Fruit fly (Drosophila melanogaster): ENCODE measurements around the gene CG18269.

CG18269 gene

dm6 chr2L:5541935-5542685 lies 9.5 kb upstream of the CG18269 start, which contains the start of the genes Hel25E and Lam:
Gene Hel25E (minus strand): TSS chr2L:5542314.
Gene Lam (plus strand): TSS chr2L:5542480.
- no peak for TF ChIP-seq noc (tag; optimal IDR thresholded peaks at IDR 0.05)

DNA sequence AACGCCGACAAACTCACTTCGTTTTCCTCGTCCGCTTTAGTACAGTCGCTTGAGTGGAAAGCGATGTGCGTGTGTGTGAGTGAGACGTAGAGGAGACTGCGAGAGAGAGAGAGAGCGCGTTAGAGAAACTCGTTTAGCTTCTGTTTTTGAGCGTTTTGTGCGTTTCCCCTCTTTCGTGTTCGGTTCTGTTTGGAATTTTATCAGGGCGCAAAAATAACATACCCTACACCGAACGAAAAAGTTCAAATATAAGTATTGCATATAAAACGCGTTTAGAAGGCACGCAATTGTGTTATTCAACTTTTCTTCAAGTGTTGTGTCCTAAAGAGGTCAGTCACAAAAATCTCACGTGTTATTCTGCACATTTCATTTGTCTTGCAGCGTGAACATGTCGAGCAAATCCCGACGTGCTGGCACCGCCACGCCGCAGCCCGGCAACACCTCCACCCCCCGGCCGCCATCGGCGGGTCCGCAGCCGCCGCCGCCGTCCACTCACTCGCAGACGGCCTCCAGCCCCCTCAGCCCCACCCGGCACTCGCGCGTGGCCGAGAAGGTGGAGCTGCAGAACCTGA lies 8.6 kb upstream of the CG18269 start:
- peak; percentile 21 for TF ChIP-seq noc (tag; optimal IDR thresholded peaks at IDR 0.05)

DNA sequence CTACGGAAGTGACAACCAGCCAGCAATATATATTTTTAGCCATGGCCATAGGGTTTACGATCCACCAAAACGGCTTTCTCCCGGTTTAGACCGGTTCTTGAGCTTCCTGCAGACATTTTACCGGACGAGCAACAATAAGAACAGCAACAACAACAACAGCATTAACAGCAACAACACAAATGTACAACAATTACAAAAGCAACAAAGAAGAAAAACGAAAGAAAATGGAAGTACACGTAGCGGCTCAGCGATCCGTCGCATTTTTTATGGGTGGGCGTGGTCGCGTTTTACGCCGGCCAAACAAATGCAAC lies 5.5 kb upstream of the CG18269 start:
- TF ChIP-seq noc (tag; optimal IDR thresholded peaks at IDR 0.05): no peak

DNA sequence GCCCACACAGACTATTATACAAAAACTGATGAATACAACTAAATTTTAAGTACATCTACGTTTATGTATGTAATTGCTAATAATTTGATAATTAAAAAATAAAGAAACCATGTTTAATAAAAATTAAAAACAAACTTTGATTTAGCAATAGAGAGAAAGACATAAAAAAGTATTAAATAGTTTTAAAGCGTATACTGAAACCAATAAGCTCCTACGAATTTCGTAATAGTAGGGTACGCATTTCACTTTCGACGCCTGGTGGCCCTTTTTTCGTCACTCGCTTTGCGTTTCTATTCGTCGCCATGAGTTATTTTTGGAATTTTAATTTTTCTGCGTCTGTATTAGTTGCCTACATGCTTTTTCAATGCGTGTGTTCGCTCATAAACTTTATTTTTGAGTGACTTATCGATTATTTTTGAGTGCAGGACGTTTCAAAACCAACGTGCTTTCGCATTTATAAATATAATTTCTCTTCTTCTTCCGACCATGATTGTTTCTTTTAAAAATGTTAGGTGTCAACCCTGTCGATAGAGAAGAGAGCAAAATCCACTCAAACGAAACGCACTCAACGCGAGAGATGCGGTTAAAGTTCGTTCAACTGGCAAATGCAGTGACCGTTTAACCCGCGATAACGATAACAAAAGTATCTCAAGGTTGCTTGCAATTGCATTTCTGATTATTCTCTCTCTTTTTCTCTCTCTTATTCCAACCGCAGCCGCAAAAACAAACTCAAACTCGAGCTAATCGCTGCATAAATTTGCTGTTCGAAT lies 4.9 kb upstream of the CG18269 start, which contains the start of gene Oscillin:
Gene Oscillin, plus strand, starts transcription at position 569 of the 770 bp plus-strand sequence.
- TF ChIP-seq noc (tag; optimal IDR thresholded peaks at IDR 0.05): no peak

DNA sequence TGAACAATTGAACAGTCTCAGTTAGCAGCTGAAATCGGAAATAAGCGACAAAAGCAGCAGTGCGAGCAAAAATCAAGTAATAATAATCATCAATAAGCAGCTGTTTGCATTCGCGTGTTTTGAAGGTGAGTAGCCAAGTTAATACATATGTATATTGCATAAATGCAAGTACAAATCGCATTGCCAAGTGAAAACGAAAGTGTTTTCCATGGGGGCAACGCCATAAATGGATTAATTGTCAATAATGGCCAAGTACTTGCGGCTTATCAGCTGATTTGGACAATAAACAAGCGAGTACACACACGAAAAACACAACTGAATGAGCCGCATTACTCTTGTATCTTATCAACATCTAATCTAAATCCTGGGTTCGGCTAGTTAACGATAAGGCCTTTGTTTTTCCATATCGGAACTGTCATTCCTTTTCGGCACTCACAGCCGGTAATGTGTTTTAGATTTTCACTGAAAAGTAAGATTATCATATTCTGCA lies 4.3 kb upstream of the CG18269 start:
- peak; percentile 23 for TF ChIP-seq noc (tag; optimal IDR thresholded peaks at IDR 0.05)

DNA sequence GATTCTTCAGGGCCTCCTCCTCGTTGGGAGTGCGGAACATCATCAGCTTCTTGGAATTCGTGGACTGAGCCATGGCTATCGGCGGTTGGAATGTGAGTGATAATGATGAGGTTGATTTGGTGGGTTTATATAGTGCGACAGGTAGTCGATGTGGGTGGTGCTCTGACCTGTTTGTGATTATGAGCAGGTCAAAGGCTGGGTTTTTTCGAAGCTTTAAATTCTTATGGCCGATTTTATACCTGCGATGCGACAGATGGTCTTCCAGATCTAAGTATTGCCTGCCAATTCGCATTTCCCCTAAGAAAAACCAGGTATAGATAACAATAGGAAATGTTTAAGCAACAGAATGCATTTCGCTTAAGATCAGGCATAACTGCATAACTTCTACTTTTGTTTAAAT lies 903 bp upstream of the CG18269 start, which contains the start of gene CG14014:
Gene CG14014, minus strand, starts transcription at position 101 of the 400 bp plus-strand sequence.
- no peak for TF ChIP-seq noc (tag; optimal IDR thresholded peaks at IDR 0.05)

dm6 chr2L:5553750-5554149 lies 2.1 kb downstream of the CG18269 start, which contains the start of the genes CG14013 and CG14017:
Gene CG14013 (minus strand): TSS chr2L:5553850.
Gene CG14017 (plus strand): TSS chr2L:5553897.
- no peak for TF ChIP-seq noc (tag; optimal IDR thresholded peaks at IDR 0.05)

DNA sequence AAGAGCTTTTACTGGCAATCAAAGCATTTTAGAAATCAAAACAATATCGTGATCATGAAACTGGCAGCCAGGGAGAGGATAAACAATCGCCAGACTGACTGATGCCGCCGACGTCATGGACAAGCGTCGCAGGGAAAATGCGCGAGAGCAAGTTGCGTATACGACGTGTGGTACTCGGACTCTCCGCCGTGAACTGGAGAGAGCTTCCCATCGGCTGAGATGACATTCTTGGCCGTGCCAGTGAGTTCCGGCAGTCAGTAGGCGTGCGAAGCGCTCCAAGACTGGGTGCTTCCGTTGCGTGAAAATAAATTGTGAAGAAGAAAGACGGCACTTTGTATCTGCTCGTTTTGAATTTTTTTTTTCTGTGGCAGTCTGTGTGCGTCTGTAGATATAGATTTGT lies 3.2 kb downstream of the CG18269 start, which contains the start of gene GluRIIA:
Gene GluRIIA, plus strand, starts transcription at position 255 of the 400 bp plus-strand sequence.
- no peak for TF ChIP-seq noc (tag; optimal IDR thresholded peaks at IDR 0.05)

DNA sequence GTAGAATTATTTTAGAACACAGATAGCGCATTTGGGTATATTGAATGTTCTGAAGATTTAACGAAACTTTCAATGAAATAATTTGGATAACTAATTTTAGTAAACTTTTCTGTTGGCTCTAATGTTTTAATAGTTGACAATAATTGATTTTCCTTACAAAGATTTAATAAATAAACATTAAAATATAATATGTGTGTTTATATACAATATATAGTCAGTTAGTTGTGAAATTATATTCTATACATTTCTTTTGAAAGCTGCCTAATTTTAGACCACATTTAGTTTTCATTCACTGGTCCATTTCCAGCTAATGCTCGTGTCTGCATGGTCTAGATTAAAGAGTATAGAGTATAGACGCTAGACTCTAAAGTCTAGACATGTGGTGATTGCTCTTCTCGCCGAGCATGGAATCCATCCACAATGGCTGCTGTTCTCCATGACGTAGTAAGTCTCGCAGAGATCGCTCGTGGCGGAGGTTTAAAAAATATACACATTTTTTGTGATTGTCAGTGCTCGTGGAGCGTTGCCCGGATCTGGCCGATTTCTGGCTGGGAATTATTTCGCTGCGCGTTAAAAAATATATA lies 7.3 kb downstream of the CG18269 start, which contains the start of gene GluRIIB:
Gene GluRIIB, plus strand, starts transcription at position 534 of the 584 bp plus-strand sequence.
- no peak for TF ChIP-seq noc (tag; optimal IDR thresholded peaks at IDR 0.05)

dm6 chr2L:5567103-5567502 lies 15.5 kb downstream of the CG18269 start:
- no peak for TF ChIP-seq noc (tag; optimal IDR thresholded peaks at IDR 0.05)

DNA sequence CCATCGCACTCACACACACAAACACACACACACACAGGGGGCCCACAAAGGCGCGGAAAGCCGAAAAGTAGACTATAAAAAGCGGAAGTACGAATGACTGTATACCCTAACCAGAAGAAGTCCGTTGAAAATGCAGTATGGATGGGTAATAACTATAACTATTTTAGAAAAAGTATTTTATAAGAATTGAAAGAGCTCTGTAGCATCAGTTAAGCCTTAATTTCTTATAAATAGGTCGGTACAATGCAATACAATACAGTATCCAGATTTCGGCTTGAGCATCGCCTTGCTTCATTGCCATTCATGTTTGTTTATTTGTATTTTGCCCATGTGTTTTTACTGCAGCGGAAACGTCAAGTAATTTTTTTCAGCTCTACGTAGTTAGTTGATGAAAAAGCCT lies 17.9 kb downstream of the CG18269 start:
- TF ChIP-seq noc (tag; optimal IDR thresholded peaks at IDR 0.05): no peak

DNA sequence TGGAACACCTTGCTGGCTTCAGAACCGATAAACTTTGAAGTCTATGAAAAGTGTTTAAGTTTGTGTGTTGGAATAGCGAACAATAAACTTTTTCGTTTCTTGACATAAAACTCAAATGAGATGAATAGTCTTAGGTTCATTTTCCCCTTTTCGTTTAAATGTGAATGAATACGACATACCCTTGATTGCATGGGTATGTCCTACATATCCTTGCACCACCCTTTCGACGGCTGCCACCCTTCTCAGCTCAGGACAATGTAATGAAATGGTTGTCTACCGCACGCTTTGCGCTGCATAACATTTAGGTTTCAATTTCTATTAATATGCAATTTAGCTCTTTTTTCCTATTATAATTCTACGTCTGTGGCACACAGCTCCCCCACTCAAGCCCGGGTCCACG lies 29.4 kb downstream of the CG18269 start, which contains the start of gene CG14011:
Gene CG14011, minus strand, starts transcription at position 101 of the 400 bp plus-strand sequence.
- TF ChIP-seq noc (tag; optimal IDR thresholded peaks at IDR 0.05): no peak

- no peak for TF ChIP-seq noc (tag; optimal IDR thresholded peaks at IDR 0.05)
Measured at dm6 chr2L:5588314-5588713, 36.7 kb downstream of the CG18269 start, which contains the start of gene CG7251. Gene CG7251 (minus strand): TSS chr2L:5588414.

dm6 chr2L:5593839-5594238 lies 42.2 kb downstream of the CG18269 start:
- TF ChIP-seq noc (tag; optimal IDR thresholded peaks at IDR 0.05): no peak

DNA sequence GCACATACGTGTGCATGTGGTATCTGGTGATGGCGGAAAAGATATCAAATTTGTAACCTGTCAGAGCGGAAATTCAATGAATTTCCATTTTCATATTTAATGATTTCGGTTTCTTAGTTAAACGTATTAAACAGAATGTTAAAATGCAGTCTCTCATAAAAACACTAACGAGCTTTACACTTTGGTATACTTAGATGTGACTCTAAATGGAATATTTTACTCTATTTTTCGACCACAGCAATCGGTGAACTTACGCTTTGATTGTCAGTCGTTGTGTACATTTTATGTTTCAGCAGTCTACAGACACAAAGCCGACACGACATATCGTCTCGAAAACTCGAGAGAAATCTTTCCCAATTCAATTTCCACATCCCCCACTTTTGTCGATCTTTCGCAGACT lies 44.9 kb downstream of the CG18269 start, which contains the start of gene CG18266:
Gene CG18266, plus strand, starts transcription at position 301 of the 400 bp plus-strand sequence.
- TF ChIP-seq noc (tag; optimal IDR thresholded peaks at IDR 0.05): no peak

Data from whole organism, larva.